Fruit fly (Drosophila melanogaster): ENCODE results near the gene VhaAC39-2.

The VhaAC39-2 gene

DNA sequence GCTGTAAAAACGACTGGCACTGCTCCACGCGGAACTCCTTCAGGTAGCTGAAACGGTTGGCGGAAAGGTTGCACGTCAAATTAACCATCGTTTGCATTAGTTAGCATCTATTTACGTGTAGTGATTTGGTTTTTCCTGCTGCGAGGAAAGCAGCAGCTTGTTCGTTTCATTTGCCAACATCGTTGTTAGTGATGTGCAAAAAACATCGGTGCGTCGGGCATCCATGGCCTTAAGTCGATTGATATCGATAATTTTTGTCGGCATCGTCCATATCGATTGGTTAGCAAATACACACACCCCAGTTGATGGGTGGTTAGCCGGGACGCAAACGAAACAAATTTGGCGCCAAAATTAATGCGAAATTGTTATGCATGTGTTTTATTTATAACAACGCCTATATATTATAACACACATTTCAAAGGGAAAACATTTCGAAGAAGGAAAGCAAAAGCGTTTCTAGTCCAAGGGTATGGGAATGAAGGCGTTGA is 1.4 kb downstream of the VhaAC39-2 start, which contains the start of gene unk (continued):
- TF ChIP-seq CG15514 (GFP tag; optimal IDR thresholded peaks at IDR 0.05) (peak; percentile 39), CG4424 (GFP tag; optimal IDR thresholded peaks at IDR 0.05) (no peak), lbe (GFP tag; optimal IDR thresholded peaks at IDR 0.05) (peak; percentile 50), Doc2 (GFP tag; IDR thresholded peaks at IDR 0.05) (no peak), mam (GFP tag; optimal IDR thresholded peaks at IDR 0.05) (peak; percentile 31), twi (tag; optimal IDR thresholded peaks at IDR 0.05) (no peak), CG17385 (GFP tag; optimal IDR thresholded peaks at IDR 0.05) (no peak), salm (tag; optimal IDR thresholded peaks at IDR 0.05) (no peak), az2 (GFP tag; optimal IDR thresholded peaks at IDR 0.05) (no peak), CG10565 (GFP tag; optimal IDR thresholded peaks at IDR 0.05) (no peak), dati (GFP tag; IDR thresholded peaks at IDR 0.05) (no peak), H2.0 (GFP tag; IDR thresholded peaks at IDR 0.05) (peak; percentile 14; the same call in 1 of the 2 replicates), CG16813 (GFP tag; IDR thresholded peaks at IDR 0.05; ENCODE audit: partially characterized antibody) (peak; percentile 97), CG6683 (GFP tag; optimal IDR thresholded peaks at IDR 0.05) (no peak), CG17802 (tag; optimal IDR thresholded peaks at IDR 0.05) (no peak), knrl (GFP tag; IDR thresholded peaks at IDR 0.05; ENCODE audit: partially characterized antibody) (peak; percentile 99), fd3F (GFP tag; optimal IDR thresholded peaks at IDR 0.05) (no peak), Stat92E (GFP tag; optimal IDR thresholded peaks at IDR 0.05) (peak in 1 of 3 experiments; percentile 39), Sox100B (GFP tag; optimal IDR thresholded peaks at IDR 0.05) (no peak), da (GFP tag; optimal IDR thresholded peaks at IDR 0.05) (no peak), hbn (GFP tag; IDR thresholded peaks at IDR 0.05; ENCODE audit: partially characterized antibody) (peak; percentile 96), CG1832 (GFP tag; optimal IDR thresholded peaks at IDR 0.05) (no peak), Spps (tag; optimal IDR thresholded peaks at IDR 0.05) (no peak), mld (GFP tag; IDR thresholded peaks at IDR 0.05; ENCODE audit: partially characterized antibody) (peak; percentile 95), CG1602 (GFP tag; optimal IDR thresholded peaks at IDR 0.05) (no peak), CG7987 (GFP tag; optimal IDR thresholded peaks at IDR 0.05) (no peak), yki (optimal IDR thresholded peaks at IDR 0.05) (no peak), CG12104 (GFP tag; optimal IDR thresholded peaks at IDR 0.05) (no peak), fd64A (GFP tag; optimal IDR thresholded peaks at IDR 0.05) (no peak), tna (GFP tag; IDR thresholded peaks at IDR 0.05; ENCODE audit: partially characterized antibody) (peak; percentile 96), Lim3 (GFP tag; IDR thresholded peaks at IDR 0.05) (no peak), pum (GFP tag; optimal IDR thresholded peaks at IDR 0.05) (no peak), CG1024 (GFP tag; IDR thresholded peaks at IDR 0.05) (no peak), bab2 (GFP tag; optimal IDR thresholded peaks at IDR 0.05) (no peak), Hr3 (GFP tag; optimal IDR thresholded peaks at IDR 0.05) (no peak), sr (GFP tag; IDR thresholded peaks at IDR 0.05) (no peak), HLH4C (GFP tag; IDR thresholded peaks at IDR 0.05; ENCODE audit: partially characterized antibody) (peak; percentile 94), CG8359 (GFP tag; optimal IDR thresholded peaks at IDR 0.05; ENCODE audit: borderline replicate concordance) (no peak), CG11085 (GFP tag; IDR thresholded peaks at IDR 0.05) (no peak), CG4282 (GFP tag; optimal IDR thresholded peaks at IDR 0.05) (no peak), CG2712 (tag; optimal IDR thresholded peaks at IDR 0.05) (peak; percentile 62), Gsc (GFP tag; IDR thresholded peaks at IDR 0.05) (no peak), CG31441 (GFP tag; IDR thresholded peaks at IDR 0.05) (no peak), gce (GFP tag; IDR thresholded peaks at IDR 0.05) (no peak), CG1603 (tag; optimal IDR thresholded peaks at IDR 0.05) (peak; percentile 80), sd (tag; optimal IDR thresholded peaks at IDR 0.05) (no peak), CG34376 (GFP tag; optimal IDR thresholded peaks at IDR 0.05) (no peak), chinmo (GFP tag; IDR thresholded peaks at IDR 0.05; ENCODE audit: partially characterized antibody) (peak; percentile 93), Usf (GFP tag; optimal IDR thresholded peaks at IDR 0.05) (no peak), HLHmδ (GFP tag; optimal IDR thresholded peaks at IDR 0.05) (no peak), org-1 (GFP tag; optimal IDR thresholded peaks at IDR 0.05) (no peak)

Data from whole organism, embryonic.